Fruit fly (Drosophila melanogaster) ovary, adult (tissue): ENCODE results near the gene zpg.

Source experiments
- CG17801 ChIP-seq: fragments of 200-800 bp; optimal IDR thresholded peaks from 2 replicates; lab custom pipeline; 2019; ENCODE audit warnings: missing biosample characterization, mild to moderate bottlenecking, missing genetic modification characterization, moderate library complexity; ENCODE audit not compliant: partially characterized antibody

The zpg gene

DNA sequence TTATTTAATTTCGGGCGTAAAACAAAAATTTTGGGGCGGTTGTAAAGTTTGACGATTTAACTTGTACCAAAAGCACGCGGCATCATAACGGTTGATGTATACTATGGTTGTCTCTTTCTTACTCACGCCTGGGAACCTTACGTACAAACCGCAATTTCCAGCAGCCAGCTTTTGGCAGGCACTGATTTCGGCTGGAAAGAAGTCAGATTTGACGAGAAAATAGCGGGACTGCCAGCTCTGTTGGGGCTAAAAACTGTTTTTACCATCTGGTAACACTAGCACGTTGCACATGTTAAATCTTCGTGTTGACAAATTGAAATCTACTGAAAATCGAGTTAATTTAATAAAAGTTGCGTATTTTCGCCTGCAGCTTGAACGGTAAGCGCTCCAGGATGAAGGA, at the start of gene zpg:
Gene zpg, minus strand, starts transcription at position 108 of the 400 bp plus-strand sequence.
- no peak for TF ChIP-seq CG17801 (GFP tag; lab: Kevin White, UChicago)

DNA sequence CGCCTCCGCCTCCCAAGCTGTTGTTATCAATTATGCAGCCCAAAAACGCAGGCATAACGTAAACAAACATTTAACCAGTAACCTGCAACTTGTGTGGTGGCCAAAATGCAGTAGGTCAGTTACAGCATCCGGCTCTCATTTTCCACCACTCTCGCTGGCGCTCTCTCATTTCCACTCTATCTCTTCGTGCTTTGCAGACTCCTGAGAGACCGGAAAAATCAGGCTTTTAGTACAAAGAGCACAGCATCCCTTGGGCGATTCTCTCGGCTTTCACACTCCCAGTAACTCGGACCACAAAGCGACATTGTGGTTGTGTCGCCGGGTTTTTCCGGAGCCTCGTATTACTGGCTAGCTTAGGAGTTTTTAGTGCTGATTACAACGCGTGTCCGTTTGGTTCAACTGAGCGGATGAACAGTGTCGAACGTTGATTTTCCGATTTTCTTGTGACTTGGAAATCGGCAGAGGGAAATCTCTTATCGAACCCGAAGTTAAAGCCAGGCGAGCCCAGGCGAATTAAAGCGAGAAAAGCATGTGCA, 17.9 kb upstream of the zpg start, which contains the start of gene GluRIA:
Gene GluRIA, plus strand, starts transcription at position 364 of the 536 bp plus-strand sequence.
- no peak for TF ChIP-seq CG17801 (GFP tag; lab: Kevin White, UChicago)

- no peak for TF ChIP-seq CG17801 (GFP tag; lab: Kevin White, UChicago)
Observed at dm6 chr3L:6619060-6619459, 13.2 kb upstream of the zpg start.

DNA sequence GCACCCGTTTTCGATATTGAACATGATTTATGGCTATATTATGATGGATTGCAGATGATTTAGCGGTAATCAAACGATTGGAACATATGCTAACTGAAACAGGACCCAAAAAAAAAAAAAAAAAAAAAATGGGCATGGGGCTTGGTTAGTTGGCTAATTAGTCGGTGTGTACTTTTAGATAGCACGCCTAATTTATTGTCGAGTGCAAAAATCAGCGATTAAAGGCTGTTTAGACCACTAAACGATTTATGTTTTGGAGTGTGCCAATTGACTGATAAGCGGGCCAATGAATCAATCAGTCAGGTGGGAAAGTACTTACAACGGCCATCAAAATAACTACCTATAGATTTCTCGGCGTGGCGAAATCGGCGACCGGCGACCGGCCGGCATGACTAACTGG, 9.3 kb upstream of the zpg start:
- no peak for TF ChIP-seq CG17801 (GFP tag; lab: Kevin White, UChicago)

DNA sequence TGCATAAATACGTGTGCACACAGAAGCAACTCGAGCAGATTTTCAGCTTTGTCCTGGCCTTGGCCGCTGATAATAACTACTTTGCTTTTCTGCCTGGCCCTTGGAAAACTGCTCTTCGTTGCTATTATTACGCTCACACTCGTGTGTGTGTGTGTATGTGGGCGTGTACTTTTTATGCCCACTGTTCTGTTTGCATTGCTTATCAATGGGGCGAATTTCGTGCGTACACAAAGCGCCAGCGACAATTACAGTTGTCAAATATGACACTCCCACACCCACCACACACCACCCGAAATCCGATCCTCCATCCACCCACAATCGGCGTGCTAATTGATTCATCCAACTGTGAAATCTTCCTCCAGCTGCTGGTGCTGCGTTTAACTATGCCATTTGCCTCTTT, 6.8 kb upstream of the zpg start:
- TF ChIP-seq CG17801 (GFP tag; lab: Kevin White, UChicago): no peak

DNA sequence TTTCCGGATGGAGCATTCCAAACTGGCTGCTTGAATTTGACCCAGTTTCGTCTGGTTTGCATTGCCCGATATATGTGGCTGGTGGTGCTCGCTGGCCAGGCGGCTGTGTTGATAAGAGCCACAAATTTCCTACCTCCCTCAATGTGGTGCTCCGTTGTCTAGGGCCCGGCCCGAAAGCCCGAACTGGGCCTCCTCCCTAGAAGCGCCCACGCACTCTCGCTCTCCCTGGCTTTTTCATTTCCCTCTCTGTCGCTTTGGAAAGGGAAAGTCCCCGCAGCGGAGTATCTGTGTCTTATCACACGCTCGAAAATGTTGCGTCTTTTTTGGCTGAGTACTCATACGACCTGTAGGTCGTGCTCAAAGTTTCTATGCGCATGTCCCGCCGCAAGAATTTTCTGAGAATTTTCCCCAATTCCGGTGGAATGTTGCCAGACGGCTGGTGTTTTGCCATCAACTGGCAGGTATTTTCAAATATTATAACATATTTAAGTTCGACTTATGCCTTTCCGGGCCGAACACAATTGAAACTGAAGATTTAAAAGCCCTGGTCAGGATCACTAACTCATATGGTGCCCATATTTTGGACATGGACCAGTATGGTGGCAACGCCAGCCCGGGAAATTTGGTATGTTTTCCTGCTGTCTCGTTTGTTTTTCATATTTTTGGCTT, 3.2 kb upstream of the zpg start, which contains the start of gene axed:
Gene axed, plus strand, starts transcription at position 442 of the 669 bp plus-strand sequence.
- no peak for TF ChIP-seq CG17801 (GFP tag; lab: Kevin White, UChicago)

dm6 chr3L:6603266-6603734, 2.5 kb downstream of the zpg start, which contains the start of the genes ndl and Rexo5:
ndl (minus strand) TSS chr3L:6603366.
Rexo5 (plus strand) TSS chr3L:6603684.
- no peak for TF ChIP-seq CG17801 (GFP tag; lab: Kevin White, UChicago)

DNA sequence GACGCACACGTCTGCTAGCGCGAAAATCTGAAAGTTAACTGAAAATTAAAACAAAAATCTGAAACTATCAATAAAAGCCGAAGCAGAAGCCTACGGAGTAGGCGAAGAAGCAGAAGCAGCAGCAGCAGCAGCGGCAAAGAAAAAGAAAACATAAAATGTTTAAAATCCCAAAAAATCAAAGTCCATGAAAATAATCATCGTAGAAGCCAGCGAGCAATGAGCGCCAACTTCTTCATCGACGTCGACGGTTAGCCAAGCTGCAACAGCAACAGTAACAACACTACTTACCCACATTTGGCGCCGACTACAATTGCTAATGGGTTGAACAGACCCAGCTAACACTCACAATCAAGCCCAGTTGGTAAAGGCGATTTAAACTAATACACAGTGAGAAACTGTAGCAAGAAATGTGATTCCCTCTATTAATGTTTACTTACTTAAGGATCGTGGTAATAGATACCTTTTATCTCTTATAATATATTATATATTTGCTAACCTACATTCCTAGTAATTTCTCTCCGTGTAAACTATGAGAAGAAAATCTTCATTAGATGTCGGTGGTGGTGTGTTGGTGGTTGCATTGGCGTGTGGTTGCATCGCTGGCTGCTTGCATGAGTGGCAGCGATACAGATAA, 16.3 kb downstream of the zpg start, which contains the start of gene jv:
Gene jv, minus strand, starts transcription at position 51 of the 634 bp plus-strand sequence.
- TF ChIP-seq CG17801 (GFP tag; lab: Kevin White, UChicago): no peak

DNA sequence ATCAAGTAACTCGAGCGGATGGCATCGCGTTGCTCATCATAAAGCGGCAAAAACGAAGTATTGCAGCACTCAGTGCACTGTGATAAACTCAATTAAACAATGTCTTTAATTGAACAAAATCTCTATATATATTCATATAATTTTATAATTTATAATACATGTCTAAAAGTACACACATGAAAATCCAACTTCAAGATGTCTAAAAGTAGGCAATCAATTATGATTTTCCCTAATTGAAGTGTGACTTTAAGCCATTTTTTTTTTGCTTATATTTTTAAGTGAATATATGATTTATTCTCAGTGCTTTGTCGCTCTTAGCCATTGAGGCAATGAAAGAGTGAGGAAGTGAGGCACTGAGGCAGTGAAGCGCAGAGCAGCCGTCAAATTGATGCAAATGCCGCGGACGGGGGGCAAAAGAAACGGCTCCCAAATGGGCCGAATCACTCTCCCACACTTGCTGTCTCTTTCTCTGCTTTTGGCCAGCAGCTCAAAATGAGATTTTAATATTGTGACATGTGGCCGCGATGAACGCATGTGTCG, 28.4 kb downstream of the zpg start:
- no peak for TF ChIP-seq CG17801 (GFP tag; lab: Kevin White, UChicago)

DNA sequence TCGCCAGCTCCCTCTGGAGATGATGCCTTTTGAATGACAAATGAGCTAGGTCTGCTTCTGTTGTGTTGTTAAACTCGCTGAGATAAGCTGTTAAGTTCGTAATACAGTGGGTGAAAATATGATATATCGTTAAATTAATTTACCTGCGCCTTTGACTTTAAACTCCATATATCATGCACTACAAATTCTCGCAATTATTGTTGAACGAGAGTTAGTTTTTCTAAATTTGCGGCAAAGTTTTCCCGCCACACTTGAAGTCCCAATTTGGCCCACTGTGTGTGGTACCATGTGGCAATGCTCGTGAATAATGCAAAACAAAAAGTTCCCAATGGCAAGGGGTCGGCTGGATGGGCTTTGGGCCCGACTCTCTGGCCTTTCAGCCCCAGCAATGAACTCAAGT, 29.1 kb downstream of the zpg start:
- TF ChIP-seq CG17801 (GFP tag; lab: Kevin White, UChicago): no peak

dm6 chr3L:6561052-6561451, 44.8 kb downstream of the zpg start:
- TF ChIP-seq CG17801 (GFP tag; lab: Kevin White, UChicago): no peak

DNA sequence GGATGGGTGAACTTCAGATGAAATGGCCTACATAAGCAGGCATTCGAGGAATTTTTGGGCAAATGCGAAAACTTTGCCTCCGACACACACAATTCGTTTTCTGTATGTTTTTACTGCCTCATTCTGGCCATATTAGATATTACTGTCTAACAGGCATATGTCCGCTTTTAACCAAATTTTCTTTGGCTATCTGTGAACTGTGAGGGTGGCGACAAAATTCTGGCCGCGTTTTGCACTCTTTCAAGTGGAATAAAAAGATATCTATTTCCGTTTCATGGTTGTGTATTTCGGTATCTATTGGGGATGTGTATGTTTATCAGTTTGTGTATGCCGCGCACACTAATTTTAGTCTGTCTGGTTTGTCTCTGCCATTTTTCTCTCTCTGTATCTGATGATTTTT, 47.3 kb downstream of the zpg start:
- TF ChIP-seq CG17801 (GFP tag; lab: Kevin White, UChicago): no peak

- no peak for TF ChIP-seq CG17801 (GFP tag; lab: Kevin White, UChicago)
Observed at dm6 chr3L:6556221-6556620, 49.6 kb downstream of the zpg start.
